Worm (Caenorhabditis elegans): ENCODE measurements around the gene T25B2.4.

ce11 chrX:6189955-6190354 is 11.9 kb downstream of the T25B2.4 start, which contains the start of gene T13C5.9:
- TF ChIP-seq che-1 (tag; optimal IDR thresholded peaks at IDR 0.05) (no peak), pqm-1 (tag; optimal IDR thresholded peaks at IDR 0.05) (no peak), dve-1 (tag; optimal IDR thresholded peaks at IDR 0.05) (no peak), fkh-10 (GFP tag; optimal IDR thresholded peaks at IDR 0.05) (no peak), tbx-2 (tag; optimal IDR thresholded peaks at IDR 0.05) (no peak), pros-1 (tag; optimal IDR thresholded peaks at IDR 0.05) (no peak), rnt-1 (tag; optimal IDR thresholded peaks at IDR 0.05) (no peak), pax-1 (tag; optimal IDR thresholded peaks at IDR 0.05) (no peak), eyg-1 (tag; optimal IDR thresholded peaks at IDR 0.05) (no peak), ceh-30 (tag; optimal IDR thresholded peaks at IDR 0.05) (no peak), fax-1 (tag; optimal IDR thresholded peaks at IDR 0.05) (no peak)
